ENCODE assay signal across 1 fruit fly cellular context in the genomic region with DNA sequence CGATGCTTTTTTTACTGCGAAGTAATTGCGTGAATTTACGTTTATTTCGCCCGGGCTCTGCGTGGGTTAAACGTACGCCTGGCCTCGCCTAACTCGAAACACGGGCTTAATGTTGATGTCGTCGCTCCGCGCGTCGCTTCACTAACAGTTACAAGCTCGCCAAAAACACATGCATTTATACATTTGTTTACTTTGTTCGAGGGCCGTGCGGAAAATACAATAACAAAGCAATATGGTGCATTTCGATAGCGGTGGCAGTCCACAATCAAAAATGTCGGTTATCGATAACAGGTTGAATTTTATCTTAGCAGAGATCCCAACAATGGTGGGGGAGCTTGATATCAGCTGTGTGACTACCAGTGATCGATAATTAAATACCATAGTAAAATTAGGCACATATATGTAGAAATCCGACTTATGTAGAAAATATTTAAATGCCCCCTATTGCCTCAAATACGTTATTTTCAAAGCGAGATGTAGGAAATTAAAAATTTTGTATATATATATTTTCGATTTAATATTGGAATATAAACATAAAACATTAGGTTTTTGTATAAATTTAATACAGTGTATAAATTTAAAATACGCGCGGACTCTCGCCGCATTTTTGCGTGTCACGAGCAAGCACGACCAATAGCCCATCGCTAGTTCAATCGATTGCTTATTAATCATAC.
A peak's percentile ranks its signal among the peaks of the same experiment; 100 is the strongest.
TF ChIP-seq lines count a peak whose summit lies in the region.

A gene (minus strand): TSS at position 220 of the 674 bp plus-strand sequence.

TF ChIP-seq in whole organism, embryonic, 481 proteins besides CTCF, POLR2A, EP300 and RAD21 (continued from another document):
- TF ChIP-seq bowl (GFP tag; IDR thresholded peaks at IDR 0.05; lab: Robert Waterston, UW), result no peak
- no peak for TF ChIP-seq grn (GFP tag; optimal IDR thresholded peaks at IDR 0.05; lab: Kevin White, UChicago)
- TF ChIP-seq CG31365 (tag; optimal IDR thresholded peaks at IDR 0.05; lab: Kevin White, UChicago), result no peak
- no peak for TF ChIP-seq HHEX (GFP tag; optimal IDR thresholded peaks at IDR 0.05; lab: Kevin White, UChicago)
- no peak for TF ChIP-seq Tbp (GFP tag; optimal IDR thresholded peaks at IDR 0.05; lab: Kevin White, UChicago)
- TF ChIP-seq fd102C (GFP tag; optimal IDR thresholded peaks at IDR 0.05; lab: Kevin White, UChicago), result no peak
- peak; percentile 55 for TF ChIP-seq hkb (optimal IDR thresholded peaks at IDR 0.05; lab: Kevin White, UChicago)
- 0 out of 2 replicates have a peak, but pooled peaks have one; percentile 23 for TF ChIP-seq hkb (GFP tag; IDR thresholded peaks at IDR 0.05; lab: Robert Waterston, UW)
- TF ChIP-seq ewg (GFP tag; optimal IDR thresholded peaks at IDR 0.05; lab: Kevin White, UChicago), result no peak
- no peak for TF ChIP-seq al (GFP tag; IDR thresholded peaks at IDR 0.05; lab: Robert Waterston, UW)
- peak; percentile 6 for TF ChIP-seq gro (GFP tag; optimal IDR thresholded peaks at IDR 0.05; lab: Kevin White, UChicago)
- no peak for TF ChIP-seq CkIIα-i1 (GFP tag; IDR thresholded peaks at IDR 0.05; lab: Robert Waterston, UW)
- TF ChIP-seq schlank (tag; optimal IDR thresholded peaks at IDR 0.05; lab: Kevin White, UChicago), result no peak
- TF ChIP-seq sens-2 (GFP tag; IDR thresholded peaks at IDR 0.05; lab: Robert Waterston, UW), result no peak
- TF ChIP-seq Ravus (GFP tag; IDR thresholded peaks at IDR 0.05; lab: Robert Waterston, UW), result no peak
- TF ChIP-seq CG12155 (GFP tag; optimal IDR thresholded peaks at IDR 0.05; lab: Kevin White, UChicago), result peak; percentile 80
- TF ChIP-seq seq (GFP tag; IDR thresholded peaks at IDR 0.05; lab: Robert Waterston, UW), result no peak
- TF ChIP-seq CG34376 (GFP tag; optimal IDR thresholded peaks at IDR 0.05; lab: Kevin White, UChicago), result no peak
- TF ChIP-seq CG13624 (GFP tag; optimal IDR thresholded peaks at IDR 0.05; lab: Kevin White, UChicago), result no peak
- no peak for TF ChIP-seq sim (GFP tag; IDR thresholded peaks at IDR 0.05; lab: Robert Waterston, UW)
- TF ChIP-seq Dbx (GFP tag; IDR thresholded peaks at IDR 0.05; lab: Robert Waterston, UW), result peak; percentile 30; the same call in 1 of the 3 replicates
- TF ChIP-seq ara (GFP tag; IDR thresholded peaks at IDR 0.05; lab: Robert Waterston, UW), result no peak
- no peak for TF ChIP-seq ssp (GFP tag; IDR thresholded peaks at IDR 0.05; lab: Robert Waterston, UW)
- TF ChIP-seq MBD-R2 (GFP tag; IDR thresholded peaks at IDR 0.05; lab: Robert Waterston, UW), result peak; percentile 45
- no peak for TF ChIP-seq eve (GFP tag; optimal IDR thresholded peaks at IDR 0.05; lab: Kevin White, UChicago)
- TF ChIP-seq CG17568 (GFP tag; optimal IDR thresholded peaks at IDR 0.05; lab: Kevin White, UChicago), result no peak
- TF ChIP-seq gce (GFP tag; IDR thresholded peaks at IDR 0.05; lab: Robert Waterston, UW), result no peak
- TF ChIP-seq CG10654 (GFP tag; optimal IDR thresholded peaks at IDR 0.05; lab: Kevin White, UChicago), result peak; percentile 8
- TF ChIP-seq CG9215 (GFP tag; IDR thresholded peaks at IDR 0.05; lab: Robert Waterston, UW), result no peak
- peak in 1 of 2 experiments; percentile 2 for TF ChIP-seq chif (GFP tag; optimal IDR thresholded peaks at IDR 0.05; lab: Kevin White, UChicago)
- TF ChIP-seq Nf-YC (tag; optimal IDR thresholded peaks at IDR 0.05; lab: Kevin White, UChicago), result peak; percentile 62
- no peak for TF ChIP-seq CG3163 (GFP tag; optimal IDR thresholded peaks at IDR 0.05; lab: Kevin White, UChicago)
- peak; percentile 63 for TF ChIP-seq Sin3A (optimal IDR thresholded peaks at IDR 0.05; lab: Kevin White, UChicago)
- TF ChIP-seq shn (GFP tag; optimal IDR thresholded peaks at IDR 0.05; lab: Kevin White, UChicago), result no peak
- TF ChIP-seq amos (GFP tag; IDR thresholded peaks at IDR 0.05; lab: Robert Waterston, UW; ENCODE audit: partially characterized antibody), result peak; percentile 95
- TF ChIP-seq NC2α (GFP tag; optimal IDR thresholded peaks at IDR 0.05; lab: Kevin White, UChicago), result no peak
- TF ChIP-seq CG33213 (GFP tag; optimal IDR thresholded peaks at IDR 0.05; lab: Kevin White, UChicago), result peak; percentile 9
